Worm (Caenorhabditis elegans) whole organism, young adult: ENCODE measurements around the gene smap-1.

Experiments used
- K11D2.4 ChIP-seq: fragments of 200-800 bp; sonication (Bioruptor generic); IDR thresholded peaks from 2 replicates; pipeline ENCODE4 v1.3.6; 2022; ENCODE audit warnings: missing genetic modification reagents, missing genetic modification characterization, missing compliant biosample characterization
- attf-3 ChIP-seq: fragments of 200-800 bp; sonication (Bioruptor generic); conservative IDR thresholded peaks from 2 replicates; pipeline ENCODE4 v1.3.6; 2022; ENCODE audit warnings: missing genetic modification reagents, missing genetic modification characterization, missing compliant biosample characterization
- ceh-40 ChIP-seq: fragments of 200-800 bp; sonication (Bioruptor generic); IDR thresholded peaks from 2 replicates; pipeline ENCODE4 v1.3.6; 2022; ENCODE audit warnings: missing genetic modification characterization, missing compliant biosample characterization
- pha-4 ChIP-seq: fragments of 150-350 bp; sonication (generic microtip); optimal IDR thresholded peaks from 2 replicates; lab custom pipeline; 2014; ENCODE audit warnings: missing biosample characterization, missing genetic modification reagents, missing genetic modification characterization

ce11 chrIII:10769693-10770092 is 30.1 kb upstream of the smap-1 start:
- TF ChIP-seq K11D2.4 (GFP tag; lab: Robert Waterston, UW) (no peak), ceh-40 (GFP tag; lab: Robert Waterston, UW) (no peak), attf-3 (no peak), pha-4 (tag; lab: Kevin White, UChicago) (no peak)
